Worm (Caenorhabditis elegans): Measurements from ENCODE around the gene cids-1.

DNA sequence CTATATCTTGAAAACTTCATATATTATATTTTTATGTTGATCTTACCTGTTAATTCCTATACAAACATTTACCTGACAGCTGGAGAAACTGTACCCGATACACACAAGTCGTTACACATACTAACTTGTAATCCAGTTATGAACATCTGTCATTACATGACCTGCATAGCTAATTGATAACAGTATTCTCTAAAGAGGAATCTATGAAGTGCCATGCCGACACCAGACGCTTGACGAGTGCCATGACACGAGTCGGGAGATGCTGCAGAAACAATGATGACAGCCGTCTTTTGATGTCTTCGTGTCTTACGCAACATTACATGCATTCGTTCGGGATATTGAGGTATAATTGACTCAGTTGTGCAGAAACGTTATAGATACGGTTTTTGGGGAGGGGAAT is 24.2 kb upstream of the cids-1 start:
- TF ChIP-seq him-1 (tag; optimal IDR thresholded peaks at IDR 0.05) (no peak), dao-5 (tag; optimal IDR thresholded peaks at IDR 0.05) (no peak), W03F9.2 (tag; optimal IDR thresholded peaks at IDR 0.05) (no peak)
